Fruit fly (Drosophila melanogaster): ENCODE measurements around the gene Ir7c.

- TF ChIP-seq CG12605 (GFP tag; IDR thresholded peaks at IDR 0.05) (no peak), EcR (GFP tag; optimal IDR thresholded peaks at IDR 0.05) (no peak), CG32121 (GFP tag; IDR thresholded peaks at IDR 0.05) (peak; percentile 48; the same call in 1 of the 2 replicates), CG9948 (tag; optimal IDR thresholded peaks at IDR 0.05) (peak; percentile 20), CG34367 (tag; optimal IDR thresholded peaks at IDR 0.05) (no peak), CG4496 (GFP tag; IDR thresholded peaks at IDR 0.05) (0 out of 3 replicates have a peak, but pooled peaks have one; percentile 26), CG15710 (tag; optimal IDR thresholded peaks at IDR 0.05) (peak; percentile 38)
These were observed 19.4 kb downstream of the Ir7c start, which contains the start of the genes CG45089, ND-MNLL and p115 for dm6 chrX:7893411-7894122.

Data from whole organism, pupa.